Worm (Caenorhabditis elegans) whole organism, L4/young adult: ENCODE measurements around the gene W10C6.2.

Experiments used
- W03F9.2 ChIP-seq: fragments of 150-350 bp; optimal IDR thresholded peaks from 2 replicates; lab custom pipeline; 2014; ENCODE audit warnings: missing biosample characterization, missing genetic modification characterization
- him-1 ChIP-seq: sonication (generic microtip); optimal IDR thresholded peaks from 2 replicates; lab custom pipeline; 2016; ENCODE audit warnings: missing genotype, missing genetic modification reagents, missing genetic modification characterization, missing compliant biosample characterization

DNA sequence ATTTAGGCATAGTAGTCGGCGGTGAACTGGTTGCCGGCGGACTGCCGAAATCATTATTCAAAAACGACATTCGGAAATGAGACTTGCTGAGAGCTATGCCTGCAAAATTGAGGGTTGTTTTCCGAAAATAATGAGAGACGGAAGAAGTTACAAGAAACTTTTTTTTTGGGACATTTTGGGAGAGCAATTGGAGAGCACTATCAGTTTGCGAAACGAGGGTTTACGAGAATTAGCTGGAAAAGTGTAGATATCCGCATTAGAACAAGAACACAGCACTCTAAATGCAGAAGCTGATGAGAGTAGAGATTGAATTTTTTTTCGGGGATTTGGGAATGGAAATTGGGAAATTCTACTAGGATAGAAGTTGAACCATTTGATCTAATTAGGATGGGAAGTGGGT, 30.8 kb upstream of the W10C6.2 start, which contains the start of gene pqm-1:
- no peak for TF ChIP-seq W03F9.2 (tag; lab: Kevin White, UChicago)
- TF ChIP-seq him-1 (tag; lab: Kevin White, UChicago): no peak
